Worm (Caenorhabditis elegans) whole organism, early embryonic: ENCODE measurements around the gene B0035.15.

Experiments
- B0310.2 ChIP-seq: sonication (generic microtip); optimal IDR thresholded peaks from 2 replicates; lab custom pipeline; 2016; ENCODE audit warnings: mild to moderate bottlenecking, missing genetic modification characterization, missing compliant biosample characterization
- F13C5.2 ChIP-seq: sonication (generic microtip); optimal IDR thresholded peaks from 2 replicates; lab custom pipeline; 2017; ENCODE audit warnings: mild to moderate bottlenecking, missing genetic modification characterization, inconsistent platforms, missing compliant biosample characterization
- aly-1 ChIP-seq: sonication (generic microtip); optimal IDR thresholded peaks from 2 replicates; lab custom pipeline; 2016; ENCODE audit warnings: missing genetic modification characterization, missing compliant biosample characterization
- ama-1 ChIP-seq: fragments of 150-350 bp; optimal IDR thresholded peaks from 2 replicates; lab custom pipeline; 2014
- ceh-13 ChIP-seq: fragments of 200-800 bp; sonication (Bioruptor generic); optimal IDR thresholded peaks from 2 replicates; lab custom pipeline; 2018; ENCODE audit warnings: mild to moderate bottlenecking, missing genetic modification characterization, missing compliant biosample characterization
- ceh-36 ChIP-seq: sonication (generic microtip); optimal IDR thresholded peaks from 2 replicates; lab custom pipeline; 2016; ENCODE audit warnings: missing genetic modification characterization, inconsistent platforms, missing compliant biosample characterization
- ets-7 ChIP-seq: sonication (generic microtip); optimal IDR thresholded peaks from 2 replicates; lab custom pipeline; 2016; ENCODE audit warnings: missing genotype, missing genetic modification characterization, missing compliant biosample characterization
- flt-1 ChIP-seq: fragments of 200-800 bp; sonication (Bioruptor generic); IDR thresholded peaks from 2 replicates; pipeline ENCODE4 v1.3.6; 2022; ENCODE audit warnings: missing genetic modification characterization, missing compliant biosample characterization
- hmbx-1 ChIP-seq: sonication (generic microtip); optimal IDR thresholded peaks from 2 replicates; lab custom pipeline; 2016; ENCODE audit warnings: mild to moderate bottlenecking, missing genetic modification characterization, missing compliant biosample characterization
- hmg-4 ChIP-seq: fragments of 200-800 bp; sonication (Bioruptor generic); optimal IDR thresholded peaks from 2 replicates; lab custom pipeline; 2018; ENCODE audit warnings: mild to moderate bottlenecking, missing genetic modification characterization, missing compliant biosample characterization
- hnd-1 ChIP-seq: sonication (generic microtip); optimal IDR thresholded peaks from 2 replicates; lab custom pipeline; 2016; ENCODE audit warnings: missing genetic modification characterization, missing compliant biosample characterization
- pes-1 ChIP-seq: fragments of 200-800 bp; sonication (Bioruptor generic); IDR thresholded peaks from 2 replicates; pipeline ENCODE4 v1.3.6; 2022; ENCODE audit warnings: missing genetic modification reagents, missing genetic modification characterization, missing compliant biosample characterization
- scrt-1 ChIP-seq: fragments of 200-800 bp; sonication (Bioruptor generic); IDR thresholded peaks from 2 replicates; pipeline ENCODE4 v1.3.6; 2022; ENCODE audit warnings: missing genetic modification characterization, missing compliant biosample characterization
- sea-1 ChIP-seq: fragments of 200-800 bp; sonication (Bioruptor generic); conservative IDR thresholded peaks from 2 replicates; pipeline ENCODE4 v1.3.6; 2022; ENCODE audit warnings: missing genetic modification characterization, missing compliant biosample characterization
- tbx-11 ChIP-seq: fragments of 200-800 bp; sonication (Bioruptor generic); IDR thresholded peaks from 2 replicates; pipeline ENCODE4 v1.3.6; 2022; ENCODE audit warnings: missing genetic modification characterization, missing compliant biosample characterization
- tbx-37 ChIP-seq: fragments of 200-800 bp; sonication (Bioruptor generic); conservative IDR thresholded peaks from 2 replicates; pipeline ENCODE4 v1.3.6; 2022; ENCODE audit warnings: missing genetic modification reagents, missing genetic modification characterization, missing compliant biosample characterization
- tra-4 ChIP-seq: sonication (generic microtip); optimal IDR thresholded peaks from 2 replicates; lab custom pipeline; 2017; ENCODE audit warnings: missing genetic modification characterization, missing compliant biosample characterization

Gene B0035.15

DNA sequence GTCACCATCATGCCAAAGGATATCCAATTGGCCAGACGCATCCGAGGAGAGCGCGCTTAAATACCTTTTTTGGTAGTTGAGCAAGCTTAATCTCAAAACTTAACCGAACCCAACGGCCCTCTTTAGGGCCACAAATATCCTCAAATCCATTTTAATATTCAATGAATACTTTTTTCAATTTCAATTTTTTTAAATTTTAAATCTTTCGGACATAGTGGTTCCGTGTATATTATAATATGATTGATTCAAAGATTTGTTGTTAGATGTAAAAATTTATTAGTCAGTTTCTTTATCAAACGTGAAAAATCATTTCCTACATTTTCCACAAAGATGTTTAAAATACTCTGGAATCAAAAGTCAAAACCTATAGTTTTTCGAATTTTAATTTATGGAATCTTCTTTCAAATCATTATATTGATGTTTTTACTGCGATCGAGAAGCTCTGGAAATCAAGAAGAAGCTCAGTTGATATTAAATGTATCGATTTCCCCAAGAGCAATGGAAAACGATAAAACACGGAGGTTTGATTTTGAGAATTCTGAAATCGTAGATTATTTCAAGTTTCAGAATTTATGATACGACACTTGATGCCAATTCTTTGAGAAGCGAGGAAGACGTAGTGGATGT, 29.0 kb upstream of the B0035.15 start, which contains the start of gene B0035.21:
Gene B0035.21, plus strand, starts transcription at position 322 of the 627 bp plus-strand sequence.
- no peak for TF ChIP-seq tbx-37 (GFP tag; lab: Robert Waterston, UW)
- TF ChIP-seq ceh-36 (tag; lab: Kevin White, UChicago) = no peak
- TF ChIP-seq hmg-4 = no peak
- TF ChIP-seq ama-1 (lab: Kevin White, UChicago) = no peak
- no peak for TF ChIP-seq ceh-13

ce11 chrIV:11324741-11325140, 26.7 kb upstream of the B0035.15 start, which contains the start of gene his-48:
Gene his-48 (plus strand): TSS chrIV:11324745.
- TF ChIP-seq flt-1 (GFP tag; lab: Robert Waterston, UW) = peak; percentile 11; the same call in 1 of the 2 replicates

DNA sequence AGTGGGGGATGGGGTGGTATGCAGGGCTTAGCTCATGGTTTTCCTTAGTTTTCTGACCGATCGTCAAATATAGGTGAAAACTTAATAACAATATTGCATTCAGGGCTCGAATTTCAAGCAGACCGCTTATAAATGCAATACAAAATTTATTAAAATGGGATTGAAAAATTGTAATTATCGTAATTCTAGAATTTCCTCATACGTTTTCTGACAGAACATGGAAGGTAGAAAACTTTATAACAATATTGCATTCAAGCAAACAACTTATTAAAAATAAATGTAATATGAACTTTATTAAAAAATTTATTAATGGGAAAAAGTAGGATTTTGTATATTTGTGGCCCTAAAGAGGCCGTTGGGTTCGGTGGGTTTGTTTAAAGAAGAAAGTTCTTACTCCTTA, 25.6 kb upstream of the B0035.15 start:
- TF ChIP-seq aly-1 (tag; lab: Kevin White, UChicago) (no peak), pes-1 (GFP tag; lab: Robert Waterston, UW) (peak; percentile 42; the same call in 1 of the 2 replicates), sea-1 (GFP tag; lab: Robert Waterston, UW) (no peak), ceh-36 (tag; lab: Kevin White, UChicago) (no peak), hmg-4 (no peak), tbx-11 (GFP tag; lab: Robert Waterston, UW) (no peak)

ce11 chrIV:11320500-11320899, 22.4 kb upstream of the B0035.15 start, which contains the start of gene edg-1:
Gene edg-1 (plus strand): TSS chrIV:11320800.
- no peak for TF ChIP-seq aly-1 (tag; lab: Kevin White, UChicago)
- no peak for TF ChIP-seq ets-7 (tag; lab: Kevin White, UChicago)
- no peak for TF ChIP-seq ama-1 (lab: Kevin White, UChicago)
- TF ChIP-seq sea-1 (GFP tag; lab: Robert Waterston, UW) = no peak
- no peak for TF ChIP-seq tbx-37 (GFP tag; lab: Robert Waterston, UW)
- TF ChIP-seq B0310.2 = no peak
- no peak for TF ChIP-seq tbx-11 (GFP tag; lab: Robert Waterston, UW)
- no peak for TF ChIP-seq scrt-1 (GFP tag; lab: Robert Waterston, UW)
- no peak for TF ChIP-seq hmg-4

- TF ChIP-seq hmg-4 (no peak), ets-7 (tag; lab: Kevin White, UChicago) (no peak), tbx-11 (GFP tag; lab: Robert Waterston, UW) (no peak), hmbx-1 (tag; lab: Kevin White, UChicago) (no peak), tra-4 (tag; lab: Kevin White, UChicago) (no peak), aly-1 (tag; lab: Kevin White, UChicago) (no peak), scrt-1 (GFP tag; lab: Robert Waterston, UW) (no peak), ceh-13 (no peak), sea-1 (GFP tag; lab: Robert Waterston, UW) (no peak), F13C5.2 (tag; lab: Kevin White, UChicago) (no peak), tbx-37 (GFP tag; lab: Robert Waterston, UW) (no peak), hnd-1 (tag; lab: Kevin White, UChicago) (no peak), flt-1 (GFP tag; lab: Robert Waterston, UW) (no peak), pes-1 (GFP tag; lab: Robert Waterston, UW) (no peak), ama-1 (lab: Kevin White, UChicago) (no peak), B0310.2 (no peak), ceh-36 (tag; lab: Kevin White, UChicago) (no peak)
These were observed 21.9 kb upstream of the B0035.15 start, which contains the start of gene B0035.18 for ce11 chrIV:11319884-11320362. Gene B0035.18 (plus strand): TSS chrIV:11320312.

DNA sequence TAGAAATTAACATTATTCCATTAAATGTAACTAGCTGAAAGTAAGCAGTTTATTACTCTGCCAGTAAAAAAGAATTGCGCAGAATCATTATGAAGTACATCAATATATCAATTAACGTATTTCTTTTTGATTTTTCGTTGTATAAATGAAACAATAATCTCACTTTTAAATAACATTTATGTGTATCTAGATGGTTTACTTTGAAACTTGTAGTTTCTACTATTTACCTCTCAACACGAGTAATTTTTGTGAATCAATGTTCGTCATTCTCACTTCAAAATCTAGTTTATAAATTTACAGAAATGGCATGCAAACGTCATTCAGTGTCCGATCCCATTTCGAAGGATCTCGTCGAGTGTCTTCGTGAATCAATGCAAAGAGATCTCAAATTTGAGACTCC, 19.1 kb upstream of the B0035.15 start, which contains the start of gene gspd-1:
Gene gspd-1, plus strand, starts transcription at position 301 of the 400 bp plus-strand sequence.
- TF ChIP-seq scrt-1 (GFP tag; lab: Robert Waterston, UW) = no peak
- TF ChIP-seq flt-1 (GFP tag; lab: Robert Waterston, UW) = no peak
- no peak for TF ChIP-seq ceh-36 (tag; lab: Kevin White, UChicago)
- TF ChIP-seq hmg-4 = no peak
- TF ChIP-seq pes-1 (GFP tag; lab: Robert Waterston, UW) = no peak
- TF ChIP-seq ama-1 (lab: Kevin White, UChicago) = no peak
- TF ChIP-seq aly-1 (tag; lab: Kevin White, UChicago) = no peak
- no peak for TF ChIP-seq ets-7 (tag; lab: Kevin White, UChicago)

- TF ChIP-seq tbx-37 (GFP tag; lab: Robert Waterston, UW) (no peak), flt-1 (GFP tag; lab: Robert Waterston, UW) (no peak), F13C5.2 (tag; lab: Kevin White, UChicago) (no peak), B0310.2 (no peak), hmbx-1 (tag; lab: Kevin White, UChicago) (no peak), pes-1 (GFP tag; lab: Robert Waterston, UW) (no peak), hnd-1 (tag; lab: Kevin White, UChicago) (no peak), ets-7 (tag; lab: Kevin White, UChicago) (no peak), aly-1 (tag; lab: Kevin White, UChicago) (no peak), hmg-4 (no peak), sea-1 (GFP tag; lab: Robert Waterston, UW) (no peak), ceh-13 (no peak), ama-1 (lab: Kevin White, UChicago) (no peak), ceh-36 (tag; lab: Kevin White, UChicago) (no peak), tbx-11 (GFP tag; lab: Robert Waterston, UW) (no peak), scrt-1 (GFP tag; lab: Robert Waterston, UW) (no peak), tra-4 (tag; lab: Kevin White, UChicago) (no peak)
These were observed 18.6 kb upstream of the B0035.15 start for ce11 chrIV:11316640-11317039.
